Worm (Caenorhabditis elegans): ENCODE data around the gene ttr-20.
A peak's percentile ranks its signal among the peaks of the same experiment; 100 is the strongest.

Gene ttr-20

DNA sequence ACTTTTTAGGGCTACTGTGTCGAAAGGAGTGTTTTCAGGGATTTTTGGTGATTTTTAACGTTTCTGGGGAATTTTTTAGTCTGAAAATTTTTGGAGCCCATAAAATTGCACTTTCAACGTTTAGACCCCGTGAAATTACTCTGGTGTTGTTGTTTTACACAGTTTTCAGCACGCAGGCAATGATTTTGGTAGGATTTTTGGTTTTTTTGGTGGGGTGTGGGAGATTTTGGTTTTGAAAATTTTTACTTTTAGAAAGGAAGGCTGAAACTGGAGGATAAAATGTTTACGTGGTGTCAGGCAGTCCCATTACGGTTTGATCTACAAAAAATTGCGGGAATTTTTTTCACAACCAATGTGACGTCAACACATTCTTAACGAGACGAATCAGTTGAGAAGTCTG is 28.3 kb upstream of the ttr-20 start:
- TF ChIP-seq aly-2 (tag; optimal IDR thresholded peaks at IDR 0.05) (peak; percentile 29), ama-1 (optimal IDR thresholded peaks at IDR 0.05) (peak; percentile 17), dsc-1 (tag; optimal IDR thresholded peaks at IDR 0.05) (no peak), pqm-1 (tag; optimal IDR thresholded peaks at IDR 0.05) (no peak)

DNA sequence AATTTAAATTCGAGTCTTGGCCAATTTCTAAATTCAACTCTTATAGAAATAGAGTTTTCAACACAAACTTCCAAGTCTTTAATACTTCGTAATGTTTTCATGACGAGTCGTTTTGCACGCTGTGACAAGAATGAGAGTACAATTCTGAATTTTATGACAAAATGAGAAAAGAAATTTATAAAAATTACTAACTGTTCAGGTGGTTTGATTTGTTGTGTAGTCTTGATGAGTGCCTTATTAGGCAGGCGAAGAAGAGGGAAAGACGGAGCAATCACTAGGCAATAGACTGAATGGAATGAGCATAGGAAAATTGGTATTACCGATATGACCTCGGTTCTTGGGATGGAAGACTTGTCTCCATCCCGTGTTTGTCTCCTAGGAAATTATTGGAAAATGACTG is 26.6 kb upstream of the ttr-20 start, which contains the start of gene F30B5.11:
F30B5.11 (minus strand) TSS at position 101 of the 400 bp plus-strand sequence.
- TF ChIP-seq egl-27 (tag; optimal IDR thresholded peaks at IDR 0.05) (no peak), aha-1 (tag; optimal IDR thresholded peaks at IDR 0.05) (no peak), nhr-84 (tag; optimal IDR thresholded peaks at IDR 0.05) (no peak), swsn-7 (tag; optimal IDR thresholded peaks at IDR 0.05) (no peak), ceh-82 (tag; optimal IDR thresholded peaks at IDR 0.05) (no peak), jun-1 (tag; optimal IDR thresholded peaks at IDR 0.05) (no peak)

DNA sequence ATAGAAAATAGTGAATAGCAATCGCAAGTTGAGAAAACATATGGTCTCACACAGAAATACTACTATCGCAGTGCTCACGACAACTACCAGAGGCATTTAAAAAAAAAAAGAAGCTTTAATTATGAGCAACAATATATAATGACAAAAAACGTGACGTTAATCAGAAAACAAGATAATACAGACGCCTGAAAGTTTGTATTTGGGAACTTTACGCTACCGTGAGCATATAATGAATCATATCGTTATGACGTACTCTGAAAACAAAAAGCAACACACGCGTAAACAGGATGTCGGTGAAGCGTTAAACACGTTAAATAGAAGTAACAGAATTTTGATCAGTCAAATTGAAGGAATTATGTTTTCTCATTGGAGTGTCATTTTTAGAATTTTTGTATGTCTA is 20.7 kb upstream of the ttr-20 start, which contains the start of gene srbc-71:
srbc-71 (minus strand) TSS at position 101 of the 400 bp plus-strand sequence.
- TF ChIP-seq unc-62 (GFP tag; optimal IDR thresholded peaks at IDR 0.05) (no peak), fkh-8 (tag; optimal IDR thresholded peaks at IDR 0.05) (peak; percentile 3)

DNA sequence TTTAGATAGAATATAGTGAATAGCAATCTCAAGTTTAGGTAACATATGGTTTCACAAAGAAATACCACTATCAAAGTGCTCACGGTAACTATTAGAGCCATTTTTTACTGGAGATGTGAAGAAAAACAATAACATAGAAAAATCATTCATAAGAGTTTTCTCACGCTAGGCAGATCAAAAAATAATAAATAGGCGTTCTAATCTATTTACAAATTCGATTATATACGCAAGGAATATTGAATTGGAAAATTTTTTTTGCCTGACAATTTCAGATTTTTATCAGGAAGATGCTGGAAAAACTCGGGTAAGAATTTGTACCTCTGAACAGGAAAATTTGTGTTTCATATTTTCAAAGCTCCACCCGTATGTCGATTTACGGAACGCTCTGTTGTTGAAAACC is 18.7 kb upstream of the ttr-20 start, which contains the start of gene srbc-70:
srbc-70 (minus strand) TSS at position 101 of the 400 bp plus-strand sequence.
- TF ChIP-seq nhr-47 (tag; optimal IDR thresholded peaks at IDR 0.05) (no peak), nhr-28 (tag; optimal IDR thresholded peaks at IDR 0.05) (no peak), nhr-85 (tag) (no peak), aha-1 (tag; optimal IDR thresholded peaks at IDR 0.05) (no peak), ets-5 (GFP tag; IDR thresholded peaks at IDR 0.05) (no peak), nhr-76 (tag; optimal IDR thresholded peaks at IDR 0.05) (no peak), xbp-1 (tag; optimal IDR thresholded peaks at IDR 0.05) (no peak), Y116A8C.19 (tag; optimal IDR thresholded peaks at IDR 0.05; ENCODE audit: borderline replicate concordance) (no peak), sup-37 (GFP tag; optimal IDR thresholded peaks at IDR 0.05) (no peak), ceh-82 (tag; optimal IDR thresholded peaks at IDR 0.05) (no peak), sptf-1 (tag; optimal IDR thresholded peaks at IDR 0.05) (no peak), unc-62 (GFP tag; optimal IDR thresholded peaks at IDR 0.05) (no peak), nhr-84 (tag; optimal IDR thresholded peaks at IDR 0.05) (no peak), unc-130 (tag; optimal IDR thresholded peaks at IDR 0.05) (no peak), pag-3 (tag; optimal IDR thresholded peaks at IDR 0.05; ENCODE audit: borderline replicate concordance, insufficient read depth) (no peak), ztf-4 (tag; optimal IDR thresholded peaks at IDR 0.05) (no peak), lin-13 (GFP tag; optimal IDR thresholded peaks at IDR 0.05) (no peak), swsn-7 (tag; optimal IDR thresholded peaks at IDR 0.05) (no peak)

DNA sequence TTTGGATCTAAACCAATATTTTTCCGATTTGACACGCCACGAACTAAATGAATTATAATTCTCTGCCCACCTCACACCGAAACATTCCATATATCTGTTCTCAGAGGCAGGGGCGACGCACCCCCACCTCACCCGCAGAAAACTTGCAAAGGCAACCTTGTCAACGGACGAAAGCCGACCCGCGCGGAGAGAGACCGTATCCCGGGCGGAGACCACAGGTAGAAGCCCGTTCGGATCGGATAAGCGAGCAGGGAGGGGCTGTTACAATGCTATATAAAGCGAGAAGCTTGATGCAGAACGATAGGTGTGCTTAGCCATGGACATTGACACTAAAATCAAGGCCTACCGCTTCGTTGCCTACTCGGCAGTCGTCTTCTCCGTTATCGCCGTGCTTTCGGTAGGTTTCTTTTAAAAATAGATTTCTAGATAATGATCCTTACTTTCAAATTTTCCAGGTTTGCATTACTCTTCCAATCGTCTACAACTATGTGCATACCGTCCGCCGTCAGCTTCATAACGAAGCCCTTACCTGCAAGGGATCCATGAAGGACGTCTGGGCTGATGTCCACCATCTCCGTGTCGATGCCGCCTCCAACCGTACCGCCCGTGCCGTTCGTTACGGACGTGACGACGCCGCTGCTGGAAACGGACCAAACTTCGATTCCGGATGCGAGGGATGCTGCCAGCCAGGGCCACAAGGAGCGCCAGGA is 11.1 kb upstream of the ttr-20 start, which contains the start of the genes zipt-2.2 and dpy-13:
zipt-2.2 (minus strand) TSS at position 51 of the 710 bp plus-strand sequence.
dpy-13 (plus strand) TSS at position 300 of the 710 bp plus-strand sequence.
- TF ChIP-seq nhr-19 (GFP tag; conservative IDR thresholded peaks at IDR 0.05): no peak
- TF ChIP-seq C34B4.2 (tag; optimal IDR thresholded peaks at IDR 0.05): no peak
- TF ChIP-seq ceh-88 (GFP tag; IDR thresholded peaks at IDR 0.05): no peak
- TF ChIP-seq pqm-1 (tag; optimal IDR thresholded peaks at IDR 0.05): no peak
- TF ChIP-seq isw-1 (GFP tag; IDR thresholded peaks at IDR 0.05): no peak
- TF ChIP-seq F16B12.6 (tag; optimal IDR thresholded peaks at IDR 0.05): no peak
- no peak for TF ChIP-seq pag-3 (tag; optimal IDR thresholded peaks at IDR 0.05; ENCODE audit: borderline replicate concordance, insufficient read depth)
- TF ChIP-seq tbx-2 (tag; optimal IDR thresholded peaks at IDR 0.05): no peak
- TF ChIP-seq fos-1 (tag; optimal IDR thresholded peaks at IDR 0.05): no peak
- TF ChIP-seq ceh-8 (GFP tag; optimal IDR thresholded peaks at IDR 0.05): no peak
- TF ChIP-seq ceh-90 (tag; optimal IDR thresholded peaks at IDR 0.05): no peak
- no peak for TF ChIP-seq egl-13 (tag; optimal IDR thresholded peaks at IDR 0.05)
- no peak for TF ChIP-seq lsy-2 (tag; optimal IDR thresholded peaks at IDR 0.05)
- no peak for TF ChIP-seq nhr-85 (tag)

Measured in whole organism, L1 larva.